Fruit fly (Drosophila melanogaster) whole organism, prepupa: Measurements from ENCODE around the gene cdm.

Source experiments
- CG15336 ChIP-seq: fragments of 200-800 bp; sonication (Bioruptor generic); IDR thresholded peaks from 2 replicates; pipeline ENCODE4 v1.3.6; 2022; ENCODE audit warnings: missing biosample characterization, missing genetic modification characterization
- CG8119 ChIP-seq: fragments of 200-800 bp; sonication (Bioruptor generic); IDR thresholded peaks from 3 replicates; pipeline ENCODE4 v1.3.6; 2022; ENCODE audit warnings: missing biosample characterization, missing genetic modification characterization
- Eip75B ChIP-seq: fragments of 200-800 bp; sonication (Bioruptor generic); optimal IDR thresholded peaks from 3 replicates; lab custom pipeline; 2016; ENCODE audit warnings: missing biosample characterization, missing genetic modification characterization
- Ets96B ChIP-seq: fragments of 200-800 bp; optimal IDR thresholded peaks from 2 replicates; lab custom pipeline; 2019; ENCODE audit warnings: missing biosample characterization, mild to moderate bottlenecking, missing genetic modification characterization, moderate library complexity
- Hr38 ChIP-seq: sonication (Bioruptor generic); optimal IDR thresholded peaks from 2 replicates; lab custom pipeline; 2016; ENCODE audit warnings: missing biosample characterization, missing genetic modification characterization
- Sox102F ChIP-seq: fragments of 200-800 bp; sonication (Bioruptor generic); optimal IDR thresholded peaks from 2 replicates; lab custom pipeline; 2016; ENCODE audit warnings: missing biosample characterization, mild to moderate bottlenecking, missing genetic modification characterization
- Sox15 ChIP-seq: fragments of 200-800 bp; sonication (Bioruptor generic); optimal IDR thresholded peaks from 3 replicates; lab custom pipeline; 2016; ENCODE audit warnings: missing biosample characterization, missing genetic modification characterization
- cyc ChIP-seq: fragments of 200-800 bp; sonication (Bioruptor generic); optimal IDR thresholded peaks from 3 replicates; lab custom pipeline; 2016; ENCODE audit warnings: missing biosample characterization, missing genetic modification characterization
- topi ChIP-seq: fragments of 200-800 bp; sonication (Bioruptor generic); optimal IDR thresholded peaks from 3 replicates; lab custom pipeline; 2016; ENCODE audit warnings: missing biosample characterization, missing genetic modification characterization
- vri ChIP-seq: fragments of 200-800 bp; sonication (Bioruptor generic); optimal IDR thresholded peaks from 3 replicates; lab custom pipeline; 2016; ENCODE audit warnings: missing biosample characterization, mild to moderate bottlenecking, missing genetic modification characterization

DNA sequence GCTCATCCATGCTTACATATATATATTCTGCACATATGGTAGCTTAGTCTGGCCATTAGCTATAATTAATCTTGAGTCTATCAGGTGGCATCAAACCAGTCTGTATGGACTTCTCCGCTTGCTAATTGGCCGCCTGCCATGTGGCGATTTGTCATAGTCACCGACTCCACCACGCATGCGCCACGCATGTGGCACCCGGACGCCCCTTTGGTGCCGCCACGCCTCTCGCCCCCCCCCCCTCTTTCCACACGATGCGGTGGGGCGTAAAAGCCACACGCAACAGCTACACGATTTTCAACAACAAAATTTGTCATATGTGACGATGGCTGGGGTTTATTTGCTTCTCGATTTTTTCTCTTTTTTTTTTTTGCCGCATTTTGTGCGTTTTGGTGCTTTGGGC is 29.6 kb downstream of the cdm start:
- TF ChIP-seq CG8119 (GFP tag; lab: Robert Waterston, UW) (no peak), Ets96B (tag; lab: Kevin White, UChicago) (no peak), topi (GFP tag; lab: Kevin White, UChicago) (no peak), vri (GFP tag; lab: Kevin White, UChicago) (no peak), Sox102F (GFP tag; lab: Kevin White, UChicago) (no peak), cyc (no peak), Hr38 (no peak), Eip75B (GFP tag; lab: Kevin White, UChicago) (no peak), CG15336 (GFP tag; lab: Robert Waterston, UW) (0 out of 2 replicates have a peak, but pooled peaks have one; percentile 31), Sox15 (GFP tag; lab: Kevin White, UChicago) (no peak)
